Fruit fly (Drosophila melanogaster): ENCODE measurements around the gene CG6765.

DNA sequence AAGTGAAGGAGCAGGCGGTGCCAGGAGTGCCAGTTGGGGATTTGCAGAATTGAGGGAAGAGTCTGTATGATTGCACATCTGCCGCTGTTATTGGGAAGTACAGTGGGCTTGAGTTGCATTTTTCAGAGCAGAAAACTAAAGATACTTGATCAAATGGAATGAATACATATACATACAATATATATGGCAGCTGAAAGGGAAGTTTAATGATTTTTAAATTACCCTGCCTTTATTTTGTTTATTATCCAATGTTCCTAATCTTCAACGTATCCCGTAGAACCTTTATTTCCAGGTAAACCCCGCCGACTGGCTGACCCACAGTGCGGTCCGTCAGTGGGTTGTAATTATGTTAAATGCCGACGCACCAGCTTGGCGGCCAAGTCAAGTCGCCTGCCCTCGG lies 31.6 kb upstream of the CG6765 start:
- TF ChIP-seq CG8478 (optimal IDR thresholded peaks at IDR 0.05) (no peak), CTCF (optimal IDR thresholded peaks at IDR 0.05) (no peak)
